Worm (Caenorhabditis elegans): ENCODE measurements around the gene evl-20.

Gene evl-20

ce11 chrII:8484546-8484945 lies 40.4 kb downstream of the evl-20 start:
- TF ChIP-seq pes-1 (GFP tag; IDR thresholded peaks at IDR 0.05) (no peak), scrt-1 (GFP tag; IDR thresholded peaks at IDR 0.05) (no peak), hmg-4 (GFP tag; optimal IDR thresholded peaks at IDR 0.05) (no peak), ceh-13 (GFP tag; optimal IDR thresholded peaks at IDR 0.05) (no peak), F13C5.2 (tag; optimal IDR thresholded peaks at IDR 0.05) (no peak), hmbx-1 (tag; optimal IDR thresholded peaks at IDR 0.05) (no peak), ets-7 (tag; optimal IDR thresholded peaks at IDR 0.05) (no peak), sea-1 (GFP tag; conservative IDR thresholded peaks at IDR 0.05) (no peak)

ce11 chrII:8485603-8486002 lies 41.5 kb downstream of the evl-20 start, which contains the start of gene gbh-2:
Gene gbh-2, plus strand, starts transcription at chrII:8485879.
- TF ChIP-seq tra-4 (tag; optimal IDR thresholded peaks at IDR 0.05) (no peak), ceh-13 (GFP tag; optimal IDR thresholded peaks at IDR 0.05) (no peak), scrt-1 (GFP tag; IDR thresholded peaks at IDR 0.05) (no peak), aly-1 (tag; optimal IDR thresholded peaks at IDR 0.05) (no peak), tbx-11 (GFP tag; IDR thresholded peaks at IDR 0.05) (no peak), sea-1 (GFP tag; conservative IDR thresholded peaks at IDR 0.05) (no peak), hmbx-1 (tag; optimal IDR thresholded peaks at IDR 0.05) (no peak), F13C5.2 (tag; optimal IDR thresholded peaks at IDR 0.05) (no peak), hmg-4 (GFP tag; optimal IDR thresholded peaks at IDR 0.05) (no peak)

- TF ChIP-seq tbx-37 (GFP tag; conservative IDR thresholded peaks at IDR 0.05): no peak
Measured at ce11 chrII:8488123-8488522, 44.0 kb downstream of the evl-20 start.

- no peak for TF ChIP-seq scrt-1 (GFP tag; IDR thresholded peaks at IDR 0.05)
- no peak for TF ChIP-seq sea-1 (GFP tag; conservative IDR thresholded peaks at IDR 0.05)
- TF ChIP-seq ceh-13 (GFP tag; optimal IDR thresholded peaks at IDR 0.05): no peak
- TF ChIP-seq tbx-37 (GFP tag; conservative IDR thresholded peaks at IDR 0.05): no peak
- no peak for TF ChIP-seq F13C5.2 (tag; optimal IDR thresholded peaks at IDR 0.05)
- TF ChIP-seq tbx-11 (GFP tag; IDR thresholded peaks at IDR 0.05): no peak
- TF ChIP-seq ets-7 (tag; optimal IDR thresholded peaks at IDR 0.05): no peak
- no peak for TF ChIP-seq flt-1 (GFP tag; IDR thresholded peaks at IDR 0.05)
- no peak for TF ChIP-seq hmg-4 (GFP tag; optimal IDR thresholded peaks at IDR 0.05)
- no peak for TF ChIP-seq pes-1 (GFP tag; IDR thresholded peaks at IDR 0.05)
Measured at ce11 chrII:8494228-8494717, 50.2 kb downstream of the evl-20 start, which contains the start of gene M05D6.9. Gene M05D6.9, plus strand, starts transcription at chrII:8494278.

All from whole organism, early embryonic.